Worm (Caenorhabditis elegans) whole organism, L3 larva: ENCODE results near the gene F11D11.4.

Source experiments
- elt-2 ChIP-seq: sonication (generic microtip); optimal IDR thresholded peaks from 2 replicates; lab custom pipeline; 2016; ENCODE audit warnings: missing genetic modification reagents, mild to moderate bottlenecking, missing genetic modification characterization, missing compliant biosample characterization
- mdl-1 ChIP-seq: fragments of 150-350 bp; optimal IDR thresholded peaks from 2 replicates; lab custom pipeline; 2014; ENCODE audit warnings: missing biosample characterization, missing genetic modification characterization
- nhr-76 ChIP-seq: fragments of 150-350 bp; sonication (generic microtip); optimal IDR thresholded peaks from 5 replicates; lab custom pipeline; 2014; ENCODE audit warnings: missing biosample characterization, missing genetic modification characterization
- skn-1 ChIP-seq: fragments of 150-350 bp; optimal IDR thresholded peaks from 2 replicates; lab custom pipeline; 2014; ENCODE audit warnings: missing biosample characterization, missing genetic modification characterization

- no peak for TF ChIP-seq elt-2 (tag; lab: Kevin White, UChicago)
- TF ChIP-seq nhr-76 (tag; lab: Kevin White, UChicago): no peak
- TF ChIP-seq mdl-1 (tag; lab: Kevin White, UChicago): no peak
- TF ChIP-seq skn-1: no peak
These were observed 23.5 kb upstream of the F11D11.4 start for ce11 chrV:18737646-18738045.
